Fruit fly (Drosophila melanogaster) whole organism, prepupa: ENCODE results near the gene CG14563.

Experiments used
- CG11902 ChIP-seq: fragments of 200-800 bp; sonication (Bioruptor generic); optimal IDR thresholded peaks from 3 replicates; lab custom pipeline; 2016; ENCODE audit warnings: missing biosample characterization, missing genetic modification characterization
- CG16779 ChIP-seq: fragments of 200-800 bp; sonication (Bioruptor generic); optimal IDR thresholded peaks from 3 replicates; lab custom pipeline; 2017; ENCODE audit warnings: missing biosample characterization, mild to moderate bottlenecking, missing genetic modification characterization
- CG4318 ChIP-seq: fragments of 200-800 bp; sonication (Bioruptor generic); optimal IDR thresholded peaks from 3 replicates; lab custom pipeline; 2017; ENCODE audit warnings: missing biosample characterization, mild to moderate bottlenecking, missing genetic modification characterization
- CG6163 ChIP-seq: fragments of 200-800 bp; sonication (Bioruptor generic); IDR thresholded peaks from 3 replicates; pipeline ENCODE4 v1.3.6; 2022; ENCODE audit warnings: missing biosample characterization, missing genetic modification characterization
- CG6808 ChIP-seq: fragments of 200-800 bp; sonication (Bioruptor generic); optimal IDR thresholded peaks from 3 replicates; lab custom pipeline; 2017; ENCODE audit warnings: missing biosample characterization, missing genetic modification characterization, mild to moderate bottlenecking, moderate library complexity, missing genetic modification reagents
- CG8319 ChIP-seq: fragments of 200-800 bp; sonication (Bioruptor generic); optimal IDR thresholded peaks from 3 replicates; lab custom pipeline; 2016; ENCODE audit warnings: missing biosample characterization, missing genetic modification characterization
- Gug ChIP-seq: fragments of 200-800 bp; sonication (Bioruptor generic); IDR thresholded peaks from 2 replicates; pipeline ENCODE4 v1.3.6; 2022; ENCODE audit warnings: missing biosample characterization, missing genetic modification characterization
- Hr39 ChIP-seq: fragments of 200-800 bp; sonication (Bioruptor generic); optimal IDR thresholded peaks from 2 replicates; lab custom pipeline; 2016; ENCODE audit warnings: missing biosample characterization, missing genetic modification characterization
- Hr4 ChIP-seq: fragments of 200-800 bp; sonication (Bioruptor generic); optimal IDR thresholded peaks from 3 replicates; lab custom pipeline; 2016; ENCODE audit warnings: missing biosample characterization, missing genetic modification characterization
- Lpt ChIP-seq: fragments of 200-800 bp; sonication (Bioruptor generic); optimal IDR thresholded peaks from 3 replicates; lab custom pipeline; 2016; ENCODE audit warnings: missing biosample characterization, missing genetic modification characterization
- Smox ChIP-seq: fragments of 200-800 bp; sonication (Bioruptor generic); optimal IDR thresholded peaks from 3 replicates; lab custom pipeline; 2016; ENCODE audit warnings: missing biosample characterization, missing genetic modification characterization
- svp ChIP-seq: fragments of 200-800 bp; sonication (Bioruptor generic); peaks from one replicate; lab custom pipeline; 2016; ENCODE audit warnings: missing biosample characterization, missing genetic modification characterization
- vri ChIP-seq: fragments of 200-800 bp; sonication (Bioruptor generic); optimal IDR thresholded peaks from 3 replicates; lab custom pipeline; 2016; ENCODE audit warnings: missing biosample characterization, mild to moderate bottlenecking, missing genetic modification characterization

DNA sequence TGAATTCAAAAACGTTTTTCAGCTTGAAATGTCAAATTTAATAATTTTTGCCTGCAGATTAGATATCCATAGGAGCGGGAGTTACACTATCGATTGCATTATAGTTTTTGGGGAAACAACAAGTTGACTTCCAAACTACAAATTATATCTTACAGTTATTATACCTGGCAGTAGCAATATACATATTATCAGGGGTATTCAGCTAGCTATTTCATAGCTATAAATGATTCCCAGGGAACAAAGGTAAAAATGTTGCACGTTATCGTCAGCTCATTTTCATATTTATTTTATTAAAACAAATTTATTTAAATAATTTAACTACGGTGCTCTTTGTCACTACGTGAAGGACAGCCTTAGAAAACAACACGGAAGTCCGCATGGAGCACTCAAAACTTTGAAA lies 12.1 kb downstream of the CG14563 start:
- TF ChIP-seq CG8319 (GFP tag; lab: Kevin White, UChicago) = no peak
- TF ChIP-seq Gug (GFP tag; lab: Robert Waterston, UW) = no peak
- no peak for TF ChIP-seq CG11902 (GFP tag; lab: Kevin White, UChicago)
- no peak for TF ChIP-seq svp (GFP tag; lab: Kevin White, UChicago)
- no peak for TF ChIP-seq Smox (GFP tag; lab: Kevin White, UChicago)
- no peak for TF ChIP-seq Hr39 (GFP tag; lab: Kevin White, UChicago)
- no peak for TF ChIP-seq Hr4 (GFP tag; lab: Kevin White, UChicago)
- TF ChIP-seq CG16779 (tag; lab: Kevin White, UChicago) = no peak
- TF ChIP-seq CG6163 (GFP tag; lab: Robert Waterston, UW) = no peak
- TF ChIP-seq CG6808 (GFP tag; lab: Kevin White, UChicago) = no peak
- no peak for TF ChIP-seq Lpt (GFP tag; lab: Kevin White, UChicago)
- TF ChIP-seq vri (GFP tag; lab: Kevin White, UChicago) = no peak
- no peak for TF ChIP-seq CG4318
